Fruit fly (Drosophila melanogaster) whole organism, wandering third instar larva: ENCODE results near the gene Josd.

Experiments
- CG32264 ChIP-seq: fragments of 200-800 bp; sonication (Bioruptor generic); optimal IDR thresholded peaks from 2 replicates; lab custom pipeline; 2016; ENCODE audit warnings: missing biosample characterization, missing genetic modification characterization
- GATAd ChIP-seq: sonication (Bioruptor generic); optimal IDR thresholded peaks from 2 replicates; lab custom pipeline; 2016; ENCODE audit warnings: missing biosample characterization, missing genetic modification characterization
- Hr83 ChIP-seq: fragments of 200-300 bp; sonication (Bioruptor generic); optimal IDR thresholded peaks from 2 replicates; lab custom pipeline; 2016; ENCODE audit warnings: missing biosample characterization, mild to moderate bottlenecking, missing genetic modification characterization, moderate library complexity; ENCODE audit not compliant: poor library complexity, severe bottlenecking
- Mio ChIP-seq: sonication (Bioruptor generic); optimal IDR thresholded peaks from 2 replicates; lab custom pipeline; 2016; ENCODE audit warnings: missing biosample characterization, missing genetic modification characterization
- N ChIP-seq: fragments of >200 bp; optimal IDR thresholded peaks from 2 replicates; lab custom pipeline; 2018; ENCODE audit warnings: missing biosample characterization, missing external identifiers, missing genetic modification characterization
- Vsx2 ChIP-seq: fragments of 200-300, 225-300 bp; sonication (Bioruptor generic); optimal IDR thresholded peaks from 2 replicates; lab custom pipeline; 2018; ENCODE audit warnings: missing biosample characterization, missing genetic modification characterization; ENCODE audit not compliant: partially characterized antibody
- dsf ChIP-seq: sonication (Bioruptor generic); optimal IDR thresholded peaks from 2 replicates; lab custom pipeline; 2016; ENCODE audit warnings: missing biosample characterization, missing genetic modification characterization, borderline replicate concordance
- fru ChIP-seq: fragments of 200-800 bp; sonication (Bioruptor generic); optimal IDR thresholded peaks from 3 replicates; lab custom pipeline; 2016; ENCODE audit warnings: missing biosample characterization, mild to moderate bottlenecking, missing genetic modification characterization
- pan ChIP-seq: fragments of >200 bp; optimal IDR thresholded peaks from 2 replicates; lab custom pipeline; 2017
- sv ChIP-seq: fragments of 200-800 bp; sonication (Bioruptor generic); optimal IDR thresholded peaks from 3 replicates; lab custom pipeline; 2016; ENCODE audit warnings: missing biosample characterization, missing genetic modification characterization

Josd gene

dm6 chrX:6308852-6309251, 47.9 kb downstream of the Josd start, which contains the start of gene CG15894:
TSS of gene CG15894 (plus strand) at chrX:6309212.
- peak; percentile 6 for TF ChIP-seq fru (GFP tag; lab: Kevin White, UChicago)
- no peak for TF ChIP-seq Mio
- TF ChIP-seq GATAd, result no peak
- TF ChIP-seq Hr83 (GFP tag; lab: Kevin White, UChicago), result no peak
- TF ChIP-seq Vsx2 (GFP tag; lab: Kevin White, UChicago), result no peak
- no peak for TF ChIP-seq dsf

dm6 chrX:6310408-6310807, 49.4 kb downstream of the Josd start:
- TF ChIP-seq pan (lab: Kevin White, UChicago), result no peak
- no peak for TF ChIP-seq N (GFP tag; lab: Kevin White, UChicago)
- no peak for TF ChIP-seq CG32264 (GFP tag; lab: Kevin White, UChicago)
- no peak for TF ChIP-seq Hr83 (GFP tag; lab: Kevin White, UChicago)
- TF ChIP-seq Mio, result no peak

DNA sequence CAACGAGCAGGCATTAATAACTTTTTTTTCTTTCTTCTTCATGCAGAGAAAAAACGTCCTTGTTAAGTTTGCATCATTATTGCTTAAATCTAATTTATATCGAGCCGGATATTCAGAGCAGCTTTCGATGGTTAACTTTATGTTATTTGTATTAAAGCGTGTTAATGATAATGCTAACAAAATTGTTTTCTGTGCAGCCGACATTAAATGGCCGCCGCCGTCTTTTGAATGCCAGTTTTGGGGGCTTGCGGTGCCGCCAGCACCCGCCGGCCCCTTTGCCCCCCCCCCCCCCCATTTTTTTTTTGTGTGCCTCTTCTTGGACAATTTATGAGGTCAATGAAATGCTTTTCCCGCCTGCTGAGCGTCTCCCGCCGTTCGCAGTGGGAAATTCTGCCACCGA, 50.5 kb downstream of the Josd start:
- no peak for TF ChIP-seq fru (GFP tag; lab: Kevin White, UChicago)
- no peak for TF ChIP-seq sv
